Fruit fly (Drosophila melanogaster): ENCODE measurements around the gene Naa15-16.

Naa15-16 gene

DNA sequence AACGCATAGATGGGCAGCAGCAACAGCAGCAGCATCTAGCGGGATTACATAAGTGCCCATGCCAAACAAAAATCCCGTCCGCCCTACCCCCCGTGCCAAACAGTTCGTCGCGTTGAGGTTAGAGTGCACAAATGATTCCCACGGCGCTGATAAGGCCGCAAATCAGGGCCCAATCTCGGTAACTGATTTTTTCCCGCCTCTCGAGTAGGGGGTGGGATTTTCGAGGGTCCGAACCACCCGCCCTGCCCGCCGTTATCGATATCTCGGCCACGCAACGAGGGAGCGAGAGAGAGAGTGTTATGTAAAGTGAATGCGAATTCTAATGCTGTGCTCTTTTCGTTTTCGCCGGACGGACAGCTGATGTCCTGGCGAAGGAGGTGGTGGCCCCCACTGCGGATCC, 41.1 kb downstream of the Naa15-16 start (continued):
- TF ChIP-seq Scr (GFP tag; IDR thresholded peaks at IDR 0.05; ENCODE audit: partially characterized antibody) (0 out of 2 replicates have a peak, but pooled peaks have one; percentile 15), sqz (GFP tag; optimal IDR thresholded peaks at IDR 0.05) (no peak), CG6175 (GFP tag; IDR thresholded peaks at IDR 0.05) (no peak), CG15514 (GFP tag; optimal IDR thresholded peaks at IDR 0.05) (no peak), CG4404 (GFP tag; IDR thresholded peaks at IDR 0.05) (no peak), Hr51 (GFP tag; optimal IDR thresholded peaks at IDR 0.05) (no peak), CG9932 (GFP tag; IDR thresholded peaks at IDR 0.05) (no peak), grn (GFP tag; optimal IDR thresholded peaks at IDR 0.05) (peak; percentile 81), Adf1 (GFP tag; IDR thresholded peaks at IDR 0.05) (no peak), Hr78 (GFP tag; optimal IDR thresholded peaks at IDR 0.05) (peak in 1 of 2 experiments; percentile 74), oc (tag; optimal IDR thresholded peaks at IDR 0.05) (no peak), Stat92E (GFP tag; optimal IDR thresholded peaks at IDR 0.05) (no peak), unc-4 (GFP tag; IDR thresholded peaks at IDR 0.05; ENCODE audit: partially characterized antibody) (no peak), klu (GFP tag; IDR thresholded peaks at IDR 0.05) (no peak), CG12391 (tag; optimal IDR thresholded peaks at IDR 0.05) (no peak), chn (GFP tag; optimal IDR thresholded peaks at IDR 0.05) (no peak), kni (GFP tag; optimal IDR thresholded peaks at IDR 0.05) (no peak), knrl (GFP tag; IDR thresholded peaks at IDR 0.05; ENCODE audit: partially characterized antibody) (no peak), en (GFP tag; optimal IDR thresholded peaks at IDR 0.05) (no peak), sob (GFP tag; IDR thresholded peaks at IDR 0.05) (no peak), MESR4 (GFP tag; optimal IDR thresholded peaks at IDR 0.05) (peak; percentile 29), CG15269 (tag; optimal IDR thresholded peaks at IDR 0.05) (no peak), aop (GFP tag; IDR thresholded peaks at IDR 0.05) (no peak), CG9609 (GFP tag; optimal IDR thresholded peaks at IDR 0.05) (no peak), MTF-1 (GFP tag; optimal IDR thresholded peaks at IDR 0.05; ENCODE audit: borderline replicate concordance) (no peak), row (GFP tag; IDR thresholded peaks at IDR 0.05) (no peak), hth (optimal IDR thresholded peaks at IDR 0.05) (no peak), CG6272 (GFP tag; IDR thresholded peaks at IDR 0.05) (no peak), wor (GFP tag; IDR thresholded peaks at IDR 0.05) (no peak), CG10979 (tag; optimal IDR thresholded peaks at IDR 0.05) (no peak), Ada2b (GFP tag; IDR thresholded peaks at IDR 0.05) (no peak), CG6654 (GFP tag; optimal IDR thresholded peaks at IDR 0.05) (no peak), da (GFP tag; optimal IDR thresholded peaks at IDR 0.05) (no peak), CG13775 (GFP tag; optimal IDR thresholded peaks at IDR 0.05) (no peak), gfzf (GFP tag; optimal IDR thresholded peaks at IDR 0.05) (no peak), Med (GFP tag) (peak; percentile 42), vvl (GFP tag; IDR thresholded peaks at IDR 0.05) (no peak), unpg (GFP tag; optimal IDR thresholded peaks at IDR 0.05) (no peak), Tbp (GFP tag; optimal IDR thresholded peaks at IDR 0.05) (no peak), Dref (GFP tag; IDR thresholded peaks at IDR 0.05) (peak; percentile 55), Pdp1 (GFP tag; optimal IDR thresholded peaks at IDR 0.05) (peak in 1 of 2 experiments; percentile 95), CG11695 (GFP tag; IDR thresholded peaks at IDR 0.05) (no peak), sim (GFP tag; IDR thresholded peaks at IDR 0.05) (no peak), sd (tag; optimal IDR thresholded peaks at IDR 0.05) (no peak)

All from whole organism, embryonic.